Fruit fly (Drosophila melanogaster): ENCODE data around the gene LPCAT.

The LPCAT gene

dm6 chrX:9576147-9576503 lies 3.7 kb downstream of the LPCAT start, which contains the start of gene CG42395:
Gene CG42395 (minus strand): TSS chrX:9576247.
- no peak for TF ChIP-seq CG17801 (GFP tag; optimal IDR thresholded peaks at IDR 0.05; ENCODE audit: partially characterized antibody)

dm6 chrX:9571208-9571607 lies 8.6 kb downstream of the LPCAT start, which contains the start of gene Cubn:
Gene Cubn (minus strand): TSS chrX:9571308.
- TF ChIP-seq CG17801 (GFP tag; optimal IDR thresholded peaks at IDR 0.05; ENCODE audit: partially characterized antibody): no peak

- no peak for TF ChIP-seq CG17801 (GFP tag; optimal IDR thresholded peaks at IDR 0.05; ENCODE audit: partially characterized antibody)
Observed at dm6 chrX:9556397-9556796, 23.4 kb downstream of the LPCAT start, which contains the start of gene CG15317. Gene CG15317 (minus strand): TSS chrX:9556544.

- peak; percentile 80 for TF ChIP-seq CG17801 (GFP tag; optimal IDR thresholded peaks at IDR 0.05; ENCODE audit: partially characterized antibody)
Observed at dm6 chrX:9554346-9554808, 25.4 kb downstream of the LPCAT start, which contains the start of gene RpS28b. Gene RpS28b (plus strand): TSS chrX:9554623.

- peak; percentile 94 for TF ChIP-seq CG17801 (GFP tag; optimal IDR thresholded peaks at IDR 0.05; ENCODE audit: partially characterized antibody)
Observed at dm6 chrX:9553545-9554320, 26.1 kb downstream of the LPCAT start.

dm6 chrX:9551179-9551578 lies 28.6 kb downstream of the LPCAT start:
- no peak for TF ChIP-seq CG17801 (GFP tag; optimal IDR thresholded peaks at IDR 0.05; ENCODE audit: partially characterized antibody)

dm6 chrX:9550565-9551145 lies 29.1 kb downstream of the LPCAT start, which contains the start of gene CG32700:
Gene CG32700 (minus strand): TSS chrX:9550838.
- no peak for TF ChIP-seq CG17801 (GFP tag; optimal IDR thresholded peaks at IDR 0.05; ENCODE audit: partially characterized antibody)

dm6 chrX:9544457-9544856 lies 35.3 kb downstream of the LPCAT start:
- TF ChIP-seq CG17801 (GFP tag; optimal IDR thresholded peaks at IDR 0.05; ENCODE audit: partially characterized antibody): no peak

dm6 chrX:9533518-9533917 lies 46.3 kb downstream of the LPCAT start, which contains the start of gene CG34026:
Gene CG34026 (plus strand): TSS chrX:9533818.
- TF ChIP-seq CG17801 (GFP tag; optimal IDR thresholded peaks at IDR 0.05; ENCODE audit: partially characterized antibody): no peak

- no peak for TF ChIP-seq CG17801 (GFP tag; optimal IDR thresholded peaks at IDR 0.05; ENCODE audit: partially characterized antibody)
Observed at dm6 chrX:9532453-9532852, 47.3 kb downstream of the LPCAT start.

- TF ChIP-seq CG17801 (GFP tag; optimal IDR thresholded peaks at IDR 0.05; ENCODE audit: partially characterized antibody): no peak
Observed at dm6 chrX:9531869-9532268, 47.9 kb downstream of the LPCAT start.

dm6 chrX:9523543-9523942 lies 56.2 kb downstream of the LPCAT start:
- TF ChIP-seq CG17801 (GFP tag; optimal IDR thresholded peaks at IDR 0.05; ENCODE audit: partially characterized antibody): no peak
